Fruit fly (Drosophila melanogaster) whole organism, embryonic: ENCODE data around the gene CG2854.

ENCODE experiments used
- Adf1 ChIP-seq: fragments of 200-800 bp; sonication (Bioruptor generic); IDR thresholded peaks from 2 replicates; pipeline ENCODE4 v1.3.6; 2022; ENCODE audit warnings: missing biosample characterization, missing genetic modification characterization
- Blimp-1 ChIP-seq: fragments of 200-800 bp; sonication (Bioruptor generic); optimal IDR thresholded peaks from 3 replicates; lab custom pipeline; 2018; ENCODE audit warnings: missing biosample characterization, missing genetic modification characterization, mild to moderate bottlenecking, moderate library complexity, missing genetic modification reagents
- CG10274 ChIP-seq: fragments of 200-800 bp; sonication (Bioruptor generic); optimal IDR thresholded peaks from 3 replicates; lab custom pipeline; 2017; ENCODE audit warnings: missing biosample characterization, mild to moderate bottlenecking, missing genetic modification characterization
- CG10366 ChIP-seq: fragments of 200-800 bp; sonication (Bioruptor generic); IDR thresholded peaks from 2 replicates; pipeline ENCODE4 v1.3.6; 2022; ENCODE audit warnings: missing biosample characterization, missing genetic modification characterization
- CG11085 ChIP-seq: fragments of 200-800 bp; sonication (Bioruptor generic); IDR thresholded peaks from 2 replicates; pipeline ENCODE4 v1.3.6; 2022; ENCODE audit warnings: missing biosample characterization, missing genetic modification characterization
- CG13424 ChIP-seq: fragments of 200-800 bp; sonication (Bioruptor generic); optimal IDR thresholded peaks from 2 replicates; lab custom pipeline; 2019; ENCODE audit warnings: missing biosample characterization, mild to moderate bottlenecking, missing genetic modification characterization, moderate library complexity
- CG1529 ChIP-seq: fragments of 200-800 bp; sonication (Bioruptor generic); optimal IDR thresholded peaks from 3 replicates; lab custom pipeline; 2018; ENCODE audit warnings: missing biosample characterization, missing genetic modification characterization
- CG15479 ChIP-seq: fragments of 200-800 bp; sonication (Bioruptor generic); optimal IDR thresholded peaks from 3 replicates; lab custom pipeline; 2019; ENCODE audit warnings: missing biosample characterization, mild to moderate bottlenecking, missing genetic modification characterization, moderate library complexity
- CG16779 ChIP-seq: fragments of 200-800 bp; sonication (Bioruptor generic); IDR thresholded peaks from 2 replicates; pipeline ENCODE4 v1.3.6; 2022; ENCODE audit warnings: missing biosample characterization, missing genetic modification characterization
- CG31365 ChIP-seq: fragments of 200-800 bp; sonication (Bioruptor generic); optimal IDR thresholded peaks from 2 replicates; lab custom pipeline; 2018; ENCODE audit warnings: missing biosample characterization, mild to moderate bottlenecking, missing genetic modification characterization
- CG34376 ChIP-seq: fragments of 200-800 bp; sonication (Bioruptor generic); optimal IDR thresholded peaks from 2 replicates; lab custom pipeline; 2018; ENCODE audit warnings: missing biosample characterization, mild to moderate bottlenecking, missing genetic modification characterization
- CG3847 ChIP-seq: fragments of 200-800 bp; sonication (Bioruptor generic); IDR thresholded peaks from 2 replicates; pipeline ENCODE4 v1.3.6; 2022; ENCODE audit warnings: missing biosample characterization, missing genetic modification characterization
- CG4404 ChIP-seq: fragments of 200-800 bp; sonication (Bioruptor generic); IDR thresholded peaks from 2 replicates; pipeline ENCODE4 v1.3.6; 2022; ENCODE audit warnings: missing biosample characterization, missing genetic modification characterization
- CG4854 ChIP-seq: fragments of 200-800 bp; sonication (Bioruptor generic); optimal IDR thresholded peaks from 2 replicates; lab custom pipeline; 2016; ENCODE audit warnings: missing biosample characterization, missing genetic modification characterization, inconsistent platforms
- CG7839 ChIP-seq: fragments of 200-800 bp; sonication (Bioruptor generic); optimal IDR thresholded peaks from 3 replicates; lab custom pipeline; 2018; ENCODE audit warnings: missing biosample characterization, mild to moderate bottlenecking, missing genetic modification characterization, moderate library complexity
- CG8089 ChIP-seq: fragments of 200-800 bp; sonication (Bioruptor generic); optimal IDR thresholded peaks from 3 replicates; lab custom pipeline; 2016; ENCODE audit warnings: missing biosample characterization, missing genetic modification characterization
- CG9609 ChIP-seq: fragments of 200-800 bp; sonication (Bioruptor generic); optimal IDR thresholded peaks from 3 replicates; lab custom pipeline; 2016; ENCODE audit warnings: missing biosample characterization, missing genetic modification characterization
- Deaf1 ChIP-seq: fragments of 200-800 bp; optimal IDR thresholded peaks from 3 replicates; lab custom pipeline; 2019; ENCODE audit warnings: missing biosample characterization, mild to moderate bottlenecking, missing genetic modification characterization, moderate library complexity
- E2f2 ChIP-seq: fragments of 200-800 bp; sonication (Bioruptor generic); IDR thresholded peaks from 2 replicates; pipeline ENCODE4 v1.3.6; 2022; ENCODE audit warnings: missing biosample characterization, missing genetic modification characterization
- HLH3B ChIP-seq: fragments of 200-800 bp; sonication (Bioruptor generic); IDR thresholded peaks from 2 replicates; pipeline ENCODE4 v1.3.6; 2022; ENCODE audit warnings: missing biosample characterization, missing genetic modification characterization
- Hmr ChIP-seq: fragments of 200-800 bp; sonication (Bioruptor generic); optimal IDR thresholded peaks from 3 replicates; lab custom pipeline; 2017; ENCODE audit warnings: mild to moderate bottlenecking, missing biosample characterization, missing genetic modification reagents, missing genetic modification characterization
- Max ChIP-seq: fragments of 200-800 bp; sonication (Bioruptor generic); optimal IDR thresholded peaks from 2 replicates; lab custom pipeline; 2016; ENCODE audit warnings: missing biosample characterization, mild to moderate bottlenecking, missing genetic modification characterization
- Med ChIP-seq: fragments of 200-800 bp; sonication (Bioruptor generic); peaks from one replicate; lab custom pipeline; 2016; ENCODE audit warnings: missing biosample characterization, missing genetic modification characterization, mild to moderate bottlenecking, inconsistent platforms, moderate library complexity
- Opbp ChIP-seq: fragments of 200-800 bp; sonication (Bioruptor generic); IDR thresholded peaks from 3 replicates; pipeline ENCODE4 v1.3.6; 2022; ENCODE audit warnings: missing biosample characterization, missing genetic modification characterization; ENCODE audit not compliant: partially characterized antibody
- Rx ChIP-seq: fragments of 200-800 bp; sonication (Bioruptor generic); IDR thresholded peaks from 2 replicates; pipeline ENCODE4 v1.3.6; 2022; ENCODE audit warnings: missing biosample characterization, missing genetic modification characterization
- Sry-δ ChIP-seq: fragments of 200-800 bp; sonication (Bioruptor generic); optimal IDR thresholded peaks from 2 replicates; lab custom pipeline; 2016; ENCODE audit warnings: missing biosample characterization, missing genetic modification characterization
- ase ChIP-seq: fragments of 200-800 bp; sonication (Bioruptor generic); IDR thresholded peaks from 3 replicates; pipeline ENCODE4 v1.3.6; 2022; ENCODE audit warnings: missing biosample characterization, missing genetic modification characterization
- crol ChIP-seq: fragments of 200-800 bp; sonication (Bioruptor generic); IDR thresholded peaks from 2 replicates; pipeline ENCODE4 v1.3.6; 2022; ENCODE audit warnings: missing biosample characterization, missing genetic modification characterization
- crp ChIP-seq, 2 experiments: fragments of 200-800 bp; sonication (Bioruptor generic); optimal IDR thresholded peaks; 2 replicates in 1 of 2; 3 replicates in 1 of 2; lab custom pipeline; 2017; ENCODE audit warnings: missing biosample characterization in 2 of 2, missing genetic modification characterization in 2 of 2, mild to moderate bottlenecking in 1 of 2, moderate library complexity in 1 of 2
- cwo ChIP-seq: fragments of 200-800 bp; sonication (Bioruptor generic); optimal IDR thresholded peaks from 3 replicates; lab custom pipeline; 2017; ENCODE audit warnings: missing biosample characterization, missing genetic modification characterization, mild to moderate bottlenecking, moderate library complexity, missing genetic modification reagents
- disco-r ChIP-seq: fragments of 200-800 bp; sonication (Bioruptor generic); optimal IDR thresholded peaks from 2 replicates; lab custom pipeline; 2016; ENCODE audit warnings: missing biosample characterization, missing genetic modification characterization
- dmrt11E ChIP-seq: fragments of 200-800 bp; sonication (Bioruptor generic); optimal IDR thresholded peaks from 3 replicates; lab custom pipeline; 2018; ENCODE audit warnings: missing biosample characterization, mild to moderate bottlenecking, missing genetic modification characterization, moderate library complexity
- fd64A ChIP-seq: fragments of 200-800 bp; sonication (Bioruptor generic); optimal IDR thresholded peaks from 3 replicates; lab custom pipeline; 2018; ENCODE audit warnings: missing biosample characterization, mild to moderate bottlenecking, missing genetic modification characterization
- gfzf ChIP-seq: fragments of 200-800 bp; sonication (Bioruptor generic); optimal IDR thresholded peaks from 2 replicates; lab custom pipeline; 2016; ENCODE audit warnings: missing biosample characterization, mild to moderate bottlenecking, missing genetic modification characterization, moderate library complexity
- gsb-n ChIP-seq: fragments of 200-800 bp; sonication (Bioruptor generic); optimal IDR thresholded peaks from 3 replicates; lab custom pipeline; 2018; ENCODE audit warnings: missing biosample characterization, mild to moderate bottlenecking, missing genetic modification characterization
- ham ChIP-seq: fragments of 200-800 bp; sonication (Bioruptor generic); IDR thresholded peaks from 2 replicates; pipeline ENCODE4 v1.3.6; 2022; ENCODE audit warnings: missing biosample characterization, missing genetic modification characterization
- inv ChIP-seq: fragments of 200-800 bp; sonication (Bioruptor generic); IDR thresholded peaks from 2 replicates; pipeline ENCODE4 v1.3.6; 2022; ENCODE audit warnings: missing biosample characterization, missing genetic modification characterization; ENCODE audit not compliant: partially characterized antibody
- kah ChIP-seq: fragments of 200-800 bp; sonication (Bioruptor generic); optimal IDR thresholded peaks from 2 replicates; lab custom pipeline; 2018; ENCODE audit warnings: missing biosample characterization, mild to moderate bottlenecking, missing genetic modification characterization
- lov ChIP-seq, 2 experiments: fragments of 200-800 bp in 1 of 2; fragments of >200 bp in 1 of 2; sonication (Bioruptor generic) in 1 of 2; IDR thresholded peaks in 1 of 2; optimal IDR thresholded peaks in 1 of 2; 2 replicates in 1 of 2; 3 replicates in 1 of 2; pipeline versions ENCODE4 v1.3.6 to Lab custom; 2017 to 2022; ENCODE audit warnings: missing biosample characterization in 1 of 2, missing genetic modification characterization in 1 of 2
- luna ChIP-seq: fragments of 200-800 bp; sonication (Bioruptor generic); optimal IDR thresholded peaks from 2 replicates; lab custom pipeline; 2016; ENCODE audit warnings: missing biosample characterization, missing genetic modification characterization
- mam ChIP-seq: fragments of 200-800 bp; sonication (Bioruptor generic); optimal IDR thresholded peaks from 3 replicates; lab custom pipeline; 2016; ENCODE audit warnings: missing biosample characterization, missing genetic modification characterization
- pb ChIP-seq: fragments of 200-800 bp; sonication (Bioruptor generic); optimal IDR thresholded peaks from 3 replicates; lab custom pipeline; 2016; ENCODE audit warnings: missing biosample characterization, missing genetic modification characterization
- ranshi ChIP-seq: fragments of 200-800 bp; sonication (Bioruptor generic); IDR thresholded peaks from 2 replicates; pipeline ENCODE4 v1.3.6; 2022; ENCODE audit warnings: missing biosample characterization, missing genetic modification characterization
- schlank ChIP-seq: fragments of 200-800 bp; sonication (Bioruptor generic); optimal IDR thresholded peaks from 2 replicates; lab custom pipeline; 2018; ENCODE audit warnings: missing biosample characterization, mild to moderate bottlenecking, missing genetic modification characterization
- shn ChIP-seq: fragments of 200-800 bp; sonication (Bioruptor generic); optimal IDR thresholded peaks from 3 replicates; lab custom pipeline; 2016; ENCODE audit warnings: missing biosample characterization, missing genetic modification characterization
- sima ChIP-seq: fragments of 200-800 bp; sonication (Bioruptor generic); optimal IDR thresholded peaks from 2 replicates; lab custom pipeline; 2016; ENCODE audit warnings: missing biosample characterization, missing genetic modification characterization
- tll ChIP-seq, 2 experiments: fragments of 200-800 bp in 1 of 2; fragments of >200 bp in 1 of 2; sonication (Bioruptor generic) in 1 of 2; optimal IDR thresholded peaks; 2 replicates each; lab custom pipeline; 2017 to 2019; ENCODE audit warnings: missing biosample characterization in 2 of 2, missing genetic modification characterization in 2 of 2, mild to moderate bottlenecking in 1 of 2, moderate library complexity in 1 of 2
- trem ChIP-seq: fragments of 200-800 bp; optimal IDR thresholded peaks from 3 replicates; lab custom pipeline; 2019; ENCODE audit warnings: missing biosample characterization, mild to moderate bottlenecking, missing genetic modification characterization, moderate library complexity
- trh ChIP-seq: fragments of 200-800 bp; sonication (Bioruptor generic); optimal IDR thresholded peaks from 2 replicates; lab custom pipeline; 2016; ENCODE audit warnings: missing biosample characterization, missing genetic modification characterization
- tup ChIP-seq: fragments of 200-800 bp; sonication (Bioruptor generic); optimal IDR thresholded peaks from 2 replicates; lab custom pipeline; 2016; ENCODE audit warnings: missing biosample characterization, mild to moderate bottlenecking, missing genetic modification characterization, moderate library complexity
- zfh1 ChIP-seq: fragments of 200-800 bp; sonication (Bioruptor generic); IDR thresholded peaks from 3 replicates; pipeline ENCODE4 v1.3.6; 2022; ENCODE audit warnings: missing biosample characterization, missing genetic modification characterization

The CG2854 gene

DNA sequence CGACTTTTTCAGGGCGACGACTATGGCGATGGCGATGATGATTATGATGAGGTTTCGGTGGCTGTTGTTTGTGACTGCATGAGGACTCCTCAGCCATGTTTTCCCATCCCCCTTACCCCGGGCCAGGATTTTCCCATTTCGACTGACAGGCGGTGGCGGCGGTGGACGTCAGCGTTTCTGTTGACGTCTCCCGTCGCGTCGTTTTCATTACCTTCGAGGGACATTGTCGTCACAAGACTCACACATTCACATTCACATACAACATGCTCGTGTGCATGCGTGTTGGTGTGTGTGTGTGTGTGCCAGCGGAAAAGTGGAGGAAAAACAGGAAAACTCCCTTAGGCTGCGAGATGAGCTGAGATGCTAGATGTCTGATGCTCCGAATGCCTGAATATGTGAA, 7.1 kb upstream of the CG2854 start (continued):
- peak; percentile 34 for TF ChIP-seq Med (GFP tag; lab: Kevin White, UChicago)
- TF ChIP-seq CG10366 (GFP tag; lab: Robert Waterston, UW) = no peak
- peak; percentile 17 for TF ChIP-seq CG15479 (GFP tag; lab: Kevin White, UChicago)
- TF ChIP-seq lov (optimal IDR thresholded peaks at IDR 0.05; lab: Kevin White, UChicago) = no peak
- TF ChIP-seq lov (GFP tag; IDR thresholded peaks at IDR 0.05; lab: Robert Waterston, UW) = no peak
- TF ChIP-seq CG9609 = no peak
- TF ChIP-seq Sry-δ = no peak
- TF ChIP-seq Rx (GFP tag; lab: Robert Waterston, UW) = no peak
- no peak for TF ChIP-seq CG10274 (GFP tag; lab: Kevin White, UChicago)
- TF ChIP-seq Adf1 (GFP tag; lab: Robert Waterston, UW) = peak; percentile 48; the same call in 1 of the 2 replicates
- no peak for TF ChIP-seq cwo (GFP tag; lab: Kevin White, UChicago)
- TF ChIP-seq crp (GFP tag; optimal IDR thresholded peaks at IDR 0.05; lab: Kevin White, UChicago) = no peak
- TF ChIP-seq gfzf = no peak
- TF ChIP-seq CG11085 (GFP tag; lab: Robert Waterston, UW) = no peak
- no peak for TF ChIP-seq CG7839 (tag; lab: Kevin White, UChicago)
- TF ChIP-seq ase (GFP tag; lab: Robert Waterston, UW) = no peak
- no peak for TF ChIP-seq Deaf1 (tag; lab: Kevin White, UChicago)
- TF ChIP-seq pb = no peak
- no peak for TF ChIP-seq zfh1
- no peak for TF ChIP-seq ranshi (GFP tag; lab: Robert Waterston, UW)
- TF ChIP-seq shn = no peak
- no peak for TF ChIP-seq dmrt11E (tag; lab: Kevin White, UChicago)
- no peak for TF ChIP-seq ham (GFP tag; lab: Robert Waterston, UW)
- TF ChIP-seq inv = no peak
- TF ChIP-seq CG3847 = no peak
- TF ChIP-seq CG13424 = no peak
- no peak for TF ChIP-seq CG16779 (GFP tag; lab: Robert Waterston, UW)
- TF ChIP-seq kah (GFP tag; lab: Kevin White, UChicago) = no peak
- TF ChIP-seq CG8089 (GFP tag; lab: Kevin White, UChicago) = no peak
- no peak for TF ChIP-seq trem (tag; lab: Kevin White, UChicago)
- TF ChIP-seq crol = peak; percentile 58
- TF ChIP-seq CG1529 (GFP tag; lab: Kevin White, UChicago) = no peak
- no peak for TF ChIP-seq CG4404
- no peak for TF ChIP-seq HLH3B (GFP tag; lab: Robert Waterston, UW)
- no peak for TF ChIP-seq E2f2
- no peak for TF ChIP-seq gsb-n (tag; lab: Kevin White, UChicago)
- peak in 1 of 2 experiments; percentile 25 for TF ChIP-seq tll (GFP tag; optimal IDR thresholded peaks at IDR 0.05; lab: Kevin White, UChicago)
- TF ChIP-seq Max = no peak
- TF ChIP-seq mam (GFP tag; lab: Kevin White, UChicago) = no peak
- no peak for TF ChIP-seq sima (GFP tag; lab: Kevin White, UChicago)
- no peak for TF ChIP-seq trh (GFP tag; lab: Kevin White, UChicago)
- no peak for TF ChIP-seq fd64A (GFP tag; lab: Kevin White, UChicago)
- no peak for TF ChIP-seq Blimp-1 (GFP tag; lab: Kevin White, UChicago)
- TF ChIP-seq tup (GFP tag; lab: Kevin White, UChicago) = no peak
- TF ChIP-seq Opbp = no peak
- no peak for TF ChIP-seq schlank (tag; lab: Kevin White, UChicago)
- no peak for TF ChIP-seq CG4854 (GFP tag; lab: Kevin White, UChicago)
- no peak for TF ChIP-seq CG31365 (tag; lab: Kevin White, UChicago)
- no peak for TF ChIP-seq disco-r (GFP tag; lab: Kevin White, UChicago)
- TF ChIP-seq luna (GFP tag; lab: Kevin White, UChicago) = no peak
- no peak for TF ChIP-seq Hmr
- no peak for TF ChIP-seq CG34376 (GFP tag; lab: Kevin White, UChicago)
